Worm (Caenorhabditis elegans) whole organism, L1 larva: ENCODE results near the gene C35C5.9.

Source experiments
- C04F5.9 ChIP-seq: sonication (generic microtip); optimal IDR thresholded peaks from 2 replicates; lab custom pipeline; 2016; ENCODE audit warnings: missing genetic modification characterization, missing compliant biosample characterization
- C34B4.2 ChIP-seq: sonication (generic microtip); optimal IDR thresholded peaks from 2 replicates; lab custom pipeline; 2017; ENCODE audit warnings: mild to moderate bottlenecking, missing genetic modification characterization, missing compliant biosample characterization
- F16B12.6 ChIP-seq: fragments of 150-350 bp; optimal IDR thresholded peaks from 2 replicates; lab custom pipeline; 2014; ENCODE audit warnings: missing biosample characterization, missing genetic modification characterization
- Y116A8C.19 ChIP-seq: sonication (generic microtip); optimal IDR thresholded peaks from 2 replicates; lab custom pipeline; 2016; ENCODE audit warnings: missing compliant biosample characterization, missing genetic modification characterization, borderline replicate concordance
- alr-1 ChIP-seq: fragments of 200-800 bp; sonication (Bioruptor generic); optimal IDR thresholded peaks from 2 replicates; lab custom pipeline; 2018; ENCODE audit warnings: borderline replicate concordance, mild to moderate bottlenecking, missing genetic modification characterization, missing compliant biosample characterization
- aly-2 ChIP-seq: fragments of 150-350 bp; optimal IDR thresholded peaks from 2 replicates; lab custom pipeline; 2014; ENCODE audit warnings: missing biosample characterization, missing genetic modification characterization
- ama-1 ChIP-seq: fragments of 150-350 bp; optimal IDR thresholded peaks from 2 replicates; lab custom pipeline; 2014
- blmp-1 ChIP-seq: fragments of 150-350 bp; optimal IDR thresholded peaks from 2 replicates; lab custom pipeline; 2014; ENCODE audit warnings: missing biosample characterization, missing genetic modification characterization
- ceh-63 ChIP-seq: fragments of 200-800 bp; sonication (Bioruptor generic); optimal IDR thresholded peaks from 2 replicates; lab custom pipeline; 2018; ENCODE audit warnings: mild to moderate bottlenecking, missing genetic modification characterization, missing compliant biosample characterization
- ceh-88 ChIP-seq: fragments of 200-800 bp; sonication (Bioruptor generic); IDR thresholded peaks from 2 replicates; pipeline ENCODE4 v1.3.6; 2022; ENCODE audit warnings: missing genetic modification characterization, missing compliant biosample characterization
- ceh-90 ChIP-seq: sonication (generic microtip); optimal IDR thresholded peaks from 2 replicates; lab custom pipeline; 2016; ENCODE audit warnings: missing genetic modification characterization, missing compliant biosample characterization
- ces-1 ChIP-seq: fragments of 150-350 bp; optimal IDR thresholded peaks from 2 replicates; lab custom pipeline; 2014; ENCODE audit warnings: missing biosample characterization, missing genetic modification reagents, missing genetic modification characterization
- dpl-1 ChIP-seq, 3 experiments: fragments of 150-350 bp in 2 of 3; sonication (generic microtip) in 1 of 3; optimal IDR thresholded peaks; 2 replicates each; lab custom pipeline; 2014 to 2017; ENCODE audit warnings: missing biosample characterization in 3 of 3, missing genetic modification characterization in 3 of 3, missing genetic modification reagents in 3 of 3
- dsc-1 ChIP-seq: sonication (generic microtip); optimal IDR thresholded peaks from 2 replicates; lab custom pipeline; 2016; ENCODE audit warnings: mild to moderate bottlenecking, missing genetic modification characterization, missing compliant biosample characterization
- efl-1 ChIP-seq, 4 experiments: fragments of 150-350 bp; optimal IDR thresholded peaks in 3 of 4; peaks in 1 of 4; 1 replicate in 1 of 4; 2 replicates in 3 of 4; lab custom pipeline; 2014; ENCODE audit warnings: missing biosample characterization in 2 of 4, missing genetic modification characterization in 2 of 4, missing genetic modification reagents in 2 of 4
- elt-2 ChIP-seq: sonication (generic microtip); optimal IDR thresholded peaks from 2 replicates; lab custom pipeline; 2016; ENCODE audit warnings: missing genetic modification characterization, mild to moderate bottlenecking, inconsistent platforms, missing compliant biosample characterization, missing genetic modification reagents
- elt-3 ChIP-seq, 6 experiments: fragments of 150-350 bp in 1 of 6; sonication (generic microtip); optimal IDR thresholded peaks; 2 replicates each; lab custom pipeline; 2017 to 2018; ENCODE audit warnings: missing biosample characterization in 6 of 6, missing genetic modification characterization in 6 of 6, inconsistent platforms in 1 of 6
- fkh-10 ChIP-seq: sonication (generic microtip); optimal IDR thresholded peaks from 2 replicates; lab custom pipeline; 2017; ENCODE audit warnings: missing biosample characterization, missing genetic modification reagents, missing genetic modification characterization
- fos-1 ChIP-seq: fragments of 150-350 bp; optimal IDR thresholded peaks from 2 replicates; lab custom pipeline; 2014; ENCODE audit warnings: missing biosample characterization, missing genetic modification characterization
- grh-1 ChIP-seq: fragments of 200-800 bp; sonication (Bioruptor generic); IDR thresholded peaks from 2 replicates; pipeline ENCODE4 v1.3.6; 2022; ENCODE audit warnings: missing genetic modification reagents, missing genetic modification characterization, missing compliant biosample characterization
- hlh-4 ChIP-seq: sonication (generic microtip); optimal IDR thresholded peaks from 2 replicates; lab custom pipeline; 2016; ENCODE audit warnings: mild to moderate bottlenecking, missing genetic modification characterization, missing compliant biosample characterization
- hpl-2 ChIP-seq: fragments of 150-350 bp; optimal IDR thresholded peaks from 2 replicates; lab custom pipeline; 2014; ENCODE audit warnings: missing biosample characterization, missing genetic modification reagents, missing genetic modification characterization
- isw-1 ChIP-seq: fragments of 200-800 bp; sonication (Bioruptor generic); IDR thresholded peaks from 2 replicates; pipeline ENCODE4 v1.3.6; 2022; ENCODE audit warnings: missing genetic modification characterization, missing compliant biosample characterization
- jun-1 ChIP-seq: fragments of 150-350 bp; optimal IDR thresholded peaks from 2 replicates; lab custom pipeline; 2014; ENCODE audit warnings: missing biosample characterization, missing genetic modification reagents, missing genetic modification characterization
- lin-14 ChIP-seq: fragments of 200-800 bp; sonication (Bioruptor generic); optimal IDR thresholded peaks from 2 replicates; lab custom pipeline; 2018; ENCODE audit warnings: mild to moderate bottlenecking, missing genetic modification characterization, moderate library complexity, missing compliant biosample characterization
- lin-39 ChIP-seq: fragments of 150-350 bp; optimal IDR thresholded peaks from 2 replicates; lab custom pipeline; 2014; ENCODE audit warnings: missing biosample characterization, missing genetic modification reagents, missing genetic modification characterization
- mdl-1 ChIP-seq, 2 experiments: fragments of 150-350 bp; optimal IDR thresholded peaks; 2 replicates each; lab custom pipeline; 2014 to 2017; ENCODE audit warnings: missing biosample characterization in 2 of 2, missing genetic modification characterization in 2 of 2, inconsistent platforms in 1 of 2
- mep-1 ChIP-seq: fragments of 150-350 bp; optimal IDR thresholded peaks from 2 replicates; lab custom pipeline; 2014; ENCODE audit warnings: missing biosample characterization, missing genetic modification characterization
- nhr-11 ChIP-seq: fragments of 150-350 bp; optimal IDR thresholded peaks from 2 replicates; lab custom pipeline; 2014; ENCODE audit warnings: missing biosample characterization, missing genetic modification characterization
- nhr-12 ChIP-seq: sonication (generic microtip); optimal IDR thresholded peaks from 2 replicates; lab custom pipeline; 2017; ENCODE audit warnings: missing biosample characterization, missing genetic modification characterization
- nhr-20 ChIP-seq: sonication (generic microtip); optimal IDR thresholded peaks from 2 replicates; lab custom pipeline; 2016; ENCODE audit warnings: mild to moderate bottlenecking, missing genetic modification characterization, missing compliant biosample characterization
- nhr-76 ChIP-seq: sonication (generic microtip); optimal IDR thresholded peaks from 2 replicates; lab custom pipeline; 2017; ENCODE audit warnings: missing biosample characterization, missing genetic modification characterization
- nhr-90 ChIP-seq: sonication (generic microtip); optimal IDR thresholded peaks from 2 replicates; lab custom pipeline; 2016; ENCODE audit warnings: mild to moderate bottlenecking, missing genetic modification characterization, missing compliant biosample characterization; ENCODE audit not compliant: poor library complexity
- skn-1 ChIP-seq: fragments of 150-350 bp; optimal IDR thresholded peaks from 2 replicates; lab custom pipeline; 2014; ENCODE audit warnings: missing biosample characterization, missing genetic modification characterization
- tlp-1 ChIP-seq: fragments of 150-350 bp; optimal IDR thresholded peaks from 2 replicates; lab custom pipeline; 2014; ENCODE audit warnings: missing biosample characterization, missing genetic modification characterization
- unc-130 ChIP-seq: fragments of 150-350 bp; optimal IDR thresholded peaks from 2 replicates; lab custom pipeline; 2017; ENCODE audit warnings: missing biosample characterization, missing genetic modification characterization, inconsistent platforms
- unc-62 ChIP-seq: fragments of 150-350 bp; optimal IDR thresholded peaks from 2 replicates; lab custom pipeline; 2014; ENCODE audit warnings: missing biosample characterization, missing genetic modification reagents, missing genetic modification characterization
- vab-15 ChIP-seq: sonication (generic microtip); optimal IDR thresholded peaks from 2 replicates; lab custom pipeline; 2017; ENCODE audit warnings: missing genotype, mild to moderate bottlenecking, missing genetic modification characterization, missing compliant biosample characterization
- xbp-1 ChIP-seq: sonication (generic microtip); optimal IDR thresholded peaks from 2 replicates; lab custom pipeline; 2016; ENCODE audit warnings: missing genetic modification characterization, missing compliant biosample characterization

Gene C35C5.9

ce11 chrX:11563663-11564062, 27.3 kb downstream of the C35C5.9 start, which contains the start of gene trpp-9 (continued):
- TF ChIP-seq grh-1 (GFP tag; lab: Robert Waterston, UW), result no peak
- TF ChIP-seq F16B12.6 (tag; lab: Kevin White, UChicago), result peak; percentile 90
- TF ChIP-seq ceh-88 (GFP tag; lab: Robert Waterston, UW), result no peak
- peak; percentile 21 for TF ChIP-seq xbp-1 (tag; lab: Kevin White, UChicago)
- TF ChIP-seq ceh-90, result no peak
- TF ChIP-seq mep-1, result peak; percentile 67
- TF ChIP-seq Y116A8C.19 (tag; lab: Kevin White, UChicago), result no peak
- TF ChIP-seq alr-1 (tag; lab: Kevin White, UChicago), result no peak
- TF ChIP-seq vab-15 (tag; lab: Kevin White, UChicago), result no peak
- no peak for TF ChIP-seq fos-1 (tag; lab: Kevin White, UChicago)
- TF ChIP-seq tlp-1, result no peak
- TF ChIP-seq aly-2 (tag; lab: Kevin White, UChicago), result no peak
- peak; percentile 33 for TF ChIP-seq nhr-90
- TF ChIP-seq lin-39 (tag; lab: Kevin White, UChicago), result no peak
- peak; percentile 98 for TF ChIP-seq blmp-1 (tag; lab: Kevin White, UChicago)
- TF ChIP-seq isw-1 (GFP tag; lab: Robert Waterston, UW), result no peak
- TF ChIP-seq unc-130 (tag; lab: Kevin White, UChicago), result peak; percentile 52
- peak in 1 of 2 experiments; percentile 74 for TF ChIP-seq mdl-1 (tag; optimal IDR thresholded peaks at IDR 0.05; lab: Kevin White, UChicago)
- TF ChIP-seq nhr-11, result no peak
- TF ChIP-seq nhr-20 (tag; lab: Kevin White, UChicago), result peak; percentile 63
- TF ChIP-seq nhr-12, result no peak
- TF ChIP-seq elt-2 (tag; lab: Kevin White, UChicago), result no peak
- TF ChIP-seq hlh-4 (tag; lab: Kevin White, UChicago), result no peak
- TF ChIP-seq hpl-2 (GFP tag; lab: Kevin White, UChicago), result no peak
- TF ChIP-seq fkh-10 (GFP tag; lab: Kevin White, UChicago), result no peak
- peak; percentile 19 for TF ChIP-seq skn-1 (tag; lab: Kevin White, UChicago)
- no peak for TF ChIP-seq unc-62
- TF ChIP-seq C04F5.9 (tag; lab: Kevin White, UChicago), result no peak
- peak; percentile 48 for TF ChIP-seq dsc-1 (tag; lab: Kevin White, UChicago)
- no peak for TF ChIP-seq jun-1 (tag; lab: Kevin White, UChicago)
- no peak for TF ChIP-seq C34B4.2
- peak; percentile 21 to 22 for TF ChIP-seq efl-1 (optimal IDR thresholded peaks at IDR 0.05; lab: Kevin White, UChicago)
- peak; percentile 17 to 33 for TF ChIP-seq efl-1 (GFP tag; optimal IDR thresholded peaks at IDR 0.05 in 1 of 2; lab: Kevin White, UChicago)
- no peak for TF ChIP-seq nhr-76 (tag; lab: Kevin White, UChicago)
- peak in 2 of 3 experiments; percentile 25 to 26 for TF ChIP-seq dpl-1 (GFP tag; optimal IDR thresholded peaks at IDR 0.05; lab: Kevin White, UChicago)

DNA sequence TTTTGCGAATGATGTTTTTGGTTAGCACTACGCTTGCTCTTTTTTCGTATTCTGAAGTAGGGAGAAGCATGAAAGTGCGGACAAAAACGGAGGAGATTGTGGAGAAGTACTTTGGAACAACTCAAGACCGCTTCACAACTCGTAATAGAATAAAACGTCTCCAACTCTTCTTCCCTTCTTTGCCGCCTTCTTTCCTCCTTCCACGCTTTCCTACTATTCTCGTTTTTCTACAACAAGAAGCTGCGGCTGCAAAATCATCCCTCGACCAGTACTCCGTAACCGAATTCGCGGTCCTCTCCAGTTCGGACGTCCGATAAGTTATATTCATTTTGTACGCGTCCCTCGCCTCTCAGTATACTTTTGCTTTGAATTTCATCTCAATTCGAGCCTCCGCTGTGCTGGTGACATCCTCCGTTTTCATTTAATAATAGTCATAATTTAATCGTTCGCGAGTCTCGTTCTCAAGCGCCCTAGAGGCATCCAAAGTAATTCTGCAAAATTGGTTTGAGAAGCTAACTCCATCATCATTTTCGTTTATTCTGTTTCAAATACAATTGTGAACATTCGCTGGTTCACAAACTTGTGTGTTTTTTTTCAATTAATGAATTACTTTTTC, 33.5 kb downstream of the C35C5.9 start:
- TF ChIP-seq fkh-10 (GFP tag; lab: Kevin White, UChicago), result peak; percentile 53
- peak; percentile 68 for TF ChIP-seq lin-14 (GFP tag; lab: Kevin White, UChicago)
- peak; percentile 56 for TF ChIP-seq ces-1
- no peak for TF ChIP-seq vab-15 (tag; lab: Kevin White, UChicago)
- TF ChIP-seq, all 84 proteins: peak for 3

- TF ChIP-seq ama-1 (lab: Kevin White, UChicago) (no peak), fkh-10 (GFP tag; lab: Kevin White, UChicago) (peak; percentile 19), aly-2 (tag; lab: Kevin White, UChicago) (no peak), lin-14 (GFP tag; lab: Kevin White, UChicago) (peak; percentile 80), elt-3 (tag; optimal IDR thresholded peaks at IDR 0.05; lab: Kevin White, UChicago) (no peak), isw-1 (GFP tag; lab: Robert Waterston, UW) (peak; percentile 9; the same call in 1 of the 2 replicates), ceh-63 (no peak)
Observed at ce11 chrX:11571714-11572113, 35.3 kb downstream of the C35C5.9 start.
